Worm (Caenorhabditis elegans) whole organism, mixed stage, embryonic: ENCODE data around the gene Y113G7A.12.

Source experiments
- M03D4.4 ChIP-seq: sonication (generic microtip); optimal IDR thresholded peaks from 2 replicates; lab custom pipeline; 2017; ENCODE audit warnings: mild to moderate bottlenecking, missing genetic modification characterization, missing compliant biosample characterization
- bed-3 ChIP-seq: fragments of 200-800 bp; sonication (Bioruptor generic); optimal IDR thresholded peaks from 3 replicates; lab custom pipeline; 2018; ENCODE audit warnings: mild to moderate bottlenecking, missing genetic modification characterization, moderate library complexity, missing compliant biosample characterization
- ceh-39 ChIP-seq: fragments of 150-350 bp; optimal IDR thresholded peaks from 2 replicates; lab custom pipeline; 2014; ENCODE audit warnings: missing biosample characterization, missing genetic modification characterization
- ceh-43 ChIP-seq: fragments of 200-800 bp; sonication (Bioruptor generic); optimal IDR thresholded peaks from 2 replicates; lab custom pipeline; 2018; ENCODE audit warnings: mild to moderate bottlenecking, missing genetic modification characterization, moderate library complexity, missing compliant biosample characterization
- ceh-83 ChIP-seq: fragments of 200-800 bp; sonication (Bioruptor generic); optimal IDR thresholded peaks from 2 replicates; lab custom pipeline; 2018; ENCODE audit warnings: mild to moderate bottlenecking, missing genetic modification characterization, missing compliant biosample characterization
- ces-1 ChIP-seq: fragments of 150-350 bp; optimal IDR thresholded peaks from 2 replicates; lab custom pipeline; 2014; ENCODE audit warnings: missing biosample characterization, missing genetic modification reagents, missing genetic modification characterization
- drap-1 ChIP-seq: fragments of 200-800 bp; sonication (Bioruptor generic); optimal IDR thresholded peaks from 3 replicates; lab custom pipeline; 2018; ENCODE audit warnings: mild to moderate bottlenecking, missing genetic modification characterization, missing compliant biosample characterization
- elt-1 ChIP-seq: sonication (generic microtip); optimal IDR thresholded peaks from 2 replicates; lab custom pipeline; 2017; ENCODE audit warnings: missing genetic modification characterization, mild to moderate bottlenecking, missing compliant biosample characterization, antibody characterized with exemption, moderate library complexity, borderline replicate concordance; ENCODE audit not compliant: insufficient read depth
- elt-3 ChIP-seq: fragments of 150-350 bp; optimal IDR thresholded peaks from 2 replicates; lab custom pipeline; 2014; ENCODE audit warnings: missing biosample characterization, missing genetic modification characterization
- flh-1 ChIP-seq: fragments of 200-800 bp; sonication (Bioruptor generic); optimal IDR thresholded peaks from 2 replicates; lab custom pipeline; 2018; ENCODE audit warnings: mild to moderate bottlenecking, missing genetic modification characterization, moderate library complexity, missing compliant biosample characterization
- ham-2 ChIP-seq: fragments of 200-800 bp; sonication (Bioruptor generic); optimal IDR thresholded peaks from 2 replicates; lab custom pipeline; 2018; ENCODE audit warnings: mild to moderate bottlenecking, missing genetic modification characterization, missing compliant biosample characterization
- hlh-1 ChIP-seq: fragments of 150-350 bp; optimal IDR thresholded peaks from 2 replicates; lab custom pipeline; 2014; ENCODE audit warnings: missing biosample characterization, missing genetic modification reagents, missing genetic modification characterization
- lin-32 ChIP-seq: fragments of 200-800 bp; sonication (Bioruptor generic); optimal IDR thresholded peaks from 2 replicates; lab custom pipeline; 2018; ENCODE audit warnings: mild to moderate bottlenecking, missing genetic modification characterization, missing compliant biosample characterization
- lsy-2 ChIP-seq: fragments of 150-350 bp; optimal IDR thresholded peaks from 2 replicates; lab custom pipeline; 2014; ENCODE audit warnings: missing biosample characterization, missing genetic modification characterization
- mab-5 ChIP-seq: fragments of 150-350 bp; optimal IDR thresholded peaks from 2 replicates; lab custom pipeline; 2014; ENCODE audit warnings: missing biosample characterization, missing genetic modification characterization
- mep-1 ChIP-seq: fragments of 150-350 bp; optimal IDR thresholded peaks from 2 replicates; lab custom pipeline; 2017; ENCODE audit warnings: missing biosample characterization, missing genetic modification reagents, missing genetic modification characterization, inconsistent platforms
- mls-2 ChIP-seq: sonication (generic microtip); optimal IDR thresholded peaks from 2 replicates; lab custom pipeline; 2016; ENCODE audit warnings: mild to moderate bottlenecking, missing genetic modification characterization, moderate library complexity, missing compliant biosample characterization
- nhr-12 ChIP-seq: fragments of 150-350 bp; optimal IDR thresholded peaks from 2 replicates; lab custom pipeline; 2014; ENCODE audit warnings: missing biosample characterization, missing genetic modification characterization
- nhr-2 ChIP-seq: fragments of 150-350 bp; optimal IDR thresholded peaks from 2 replicates; lab custom pipeline; 2014; ENCODE audit warnings: missing biosample characterization, missing genetic modification characterization
- nhr-28 ChIP-seq: fragments of 150-350 bp; optimal IDR thresholded peaks from 2 replicates; lab custom pipeline; 2014; ENCODE audit warnings: missing biosample characterization, missing genetic modification characterization
- nhr-76 ChIP-seq: sonication (generic microtip); optimal IDR thresholded peaks from 2 replicates; lab custom pipeline; 2017; ENCODE audit warnings: missing biosample characterization, missing genetic modification characterization
- pha-4 ChIP-seq: fragments of 150-350 bp; optimal IDR thresholded peaks from 2 replicates; lab custom pipeline; 2018; ENCODE audit warnings: missing biosample characterization, missing genetic modification reagents, missing genetic modification characterization
- sem-2 ChIP-seq: fragments of 200-800 bp; sonication (Bioruptor generic); optimal IDR thresholded peaks from 2 replicates; lab custom pipeline; 2018; ENCODE audit warnings: mild to moderate bottlenecking, missing genetic modification characterization, missing compliant biosample characterization
- snpc-4 ChIP-seq: fragments of 150-350 bp; optimal IDR thresholded peaks from 2 replicates; lab custom pipeline; 2014; ENCODE audit warnings: missing biosample characterization, missing genetic modification characterization
- sptf-1 ChIP-seq: sonication (generic microtip); optimal IDR thresholded peaks from 2 replicates; lab custom pipeline; 2017; ENCODE audit warnings: mild to moderate bottlenecking, missing genetic modification characterization, moderate library complexity, missing compliant biosample characterization
- unc-120 ChIP-seq: sonication (generic microtip); optimal IDR thresholded peaks from 2 replicates; lab custom pipeline; 2017; ENCODE audit warnings: missing genetic modification characterization, missing compliant biosample characterization; ENCODE audit not compliant: poor library complexity, severe bottlenecking
- unc-39 ChIP-seq: fragments of 150-350 bp; optimal IDR thresholded peaks from 2 replicates; lab custom pipeline; 2014; ENCODE audit warnings: missing biosample characterization, missing genetic modification characterization
- unc-62 ChIP-seq: fragments of 150-350 bp; optimal IDR thresholded peaks from 2 replicates; lab custom pipeline; 2014; ENCODE audit warnings: missing biosample characterization, missing genetic modification reagents, missing genetic modification characterization
- zip-8 ChIP-seq: fragments of 150-350 bp; optimal IDR thresholded peaks from 2 replicates; lab custom pipeline; 2014; ENCODE audit warnings: missing biosample characterization, missing genetic modification characterization

Y113G7A.12 gene

DNA sequence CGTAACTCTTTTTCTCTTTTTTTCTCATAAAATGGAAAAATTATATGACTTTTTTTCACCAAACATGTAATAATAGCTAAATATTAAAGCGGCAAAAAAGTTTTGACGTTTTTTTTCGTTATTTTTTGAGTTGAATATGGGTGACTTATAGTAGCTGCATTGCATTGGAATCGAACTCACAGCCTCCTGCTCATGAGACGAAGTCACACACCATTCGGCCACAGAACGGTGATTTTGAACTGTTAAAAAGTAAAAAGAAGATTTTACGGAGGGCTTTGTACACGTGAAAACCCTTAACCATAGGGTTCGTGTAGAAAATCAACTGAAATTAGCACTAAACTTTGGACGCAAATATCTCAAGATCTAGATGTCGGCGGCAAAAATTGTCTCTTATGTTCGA is 9.5 kb downstream of the Y113G7A.12 start:
- TF ChIP-seq nhr-28 (tag; lab: Kevin White, UChicago) (no peak), M03D4.4 (tag; lab: Kevin White, UChicago) (no peak), ceh-39 (tag; lab: Kevin White, UChicago) (no peak), lin-32 (GFP tag; lab: Kevin White, UChicago) (no peak), sptf-1 (tag; lab: Kevin White, UChicago) (no peak), pha-4 (tag; lab: Kevin White, UChicago) (no peak), nhr-12 (no peak), snpc-4 (tag; lab: Kevin White, UChicago) (no peak), ces-1 (no peak), ceh-83 (GFP tag; lab: Kevin White, UChicago) (no peak), mep-1 (no peak), ham-2 (GFP tag; lab: Kevin White, UChicago) (no peak), nhr-2 (no peak), lsy-2 (tag; lab: Kevin White, UChicago) (no peak), unc-120 (no peak)
- TF ChIP-seq, all 35 proteins: peak for 0

DNA sequence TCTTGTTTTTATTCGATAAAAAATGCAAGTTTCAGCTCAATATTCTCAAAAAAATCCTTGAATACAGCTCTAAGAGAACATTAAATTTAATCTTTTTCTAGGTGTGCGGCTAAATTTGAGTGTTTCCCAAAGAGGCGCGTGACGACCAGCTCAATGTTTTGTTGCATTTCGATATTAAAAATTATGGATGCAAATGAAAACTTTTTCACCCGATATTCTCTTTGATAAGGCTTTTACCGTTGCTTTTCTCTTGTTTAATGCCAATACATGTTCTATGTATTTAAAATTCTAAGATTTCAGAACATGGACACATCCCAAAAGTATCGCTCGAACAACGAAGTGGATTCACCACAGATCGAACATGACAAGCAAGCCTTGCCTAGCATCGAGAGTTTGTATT is 15.8 kb downstream of the Y113G7A.12 start, which contains the start of gene F19B2.6:
Gene F19B2.6 (plus strand): TSS at position 301 of the 400 bp plus-strand sequence.
- no peak for TF ChIP-seq elt-1 (tag; lab: Kevin White, UChicago)
- TF ChIP-seq lsy-2 (tag; lab: Kevin White, UChicago), result no peak
- no peak for TF ChIP-seq hlh-1 (tag; lab: Kevin White, UChicago)
- TF ChIP-seq ces-1, result no peak
- no peak for TF ChIP-seq sptf-1 (tag; lab: Kevin White, UChicago)
- no peak for TF ChIP-seq M03D4.4 (tag; lab: Kevin White, UChicago)
- TF ChIP-seq unc-120, result no peak
- TF ChIP-seq zip-8 (tag; lab: Kevin White, UChicago), result no peak
- TF ChIP-seq drap-1 (GFP tag; lab: Kevin White, UChicago), result no peak
- no peak for TF ChIP-seq unc-39
- TF ChIP-seq unc-62 (GFP tag; lab: Kevin White, UChicago), result no peak
- no peak for TF ChIP-seq snpc-4 (tag; lab: Kevin White, UChicago)

DNA sequence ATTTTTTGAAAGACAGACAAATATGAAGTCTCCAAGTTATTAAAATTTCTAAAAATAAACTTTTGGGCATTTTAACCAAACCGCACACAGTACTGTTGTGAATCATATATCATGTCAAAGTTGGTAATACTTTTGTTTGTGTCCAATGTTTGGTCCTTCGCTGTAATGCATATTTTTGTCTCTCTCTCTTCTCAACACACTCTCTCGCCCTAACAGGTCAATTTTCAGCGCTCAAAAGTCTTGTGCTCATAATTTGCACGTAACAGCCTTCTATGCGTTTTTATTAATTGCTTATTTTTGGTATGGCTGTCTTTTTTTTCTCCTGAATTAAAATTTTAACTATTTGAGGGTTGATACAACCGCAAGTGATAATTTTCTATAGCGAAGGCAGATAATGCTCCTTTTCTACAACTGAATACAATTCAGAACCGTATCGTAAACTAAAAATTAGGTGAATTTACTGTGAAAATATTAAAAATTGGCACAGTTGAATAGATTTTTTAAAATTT is 19.4 kb downstream of the Y113G7A.12 start:
- no peak for TF ChIP-seq ceh-39 (tag; lab: Kevin White, UChicago)
- TF ChIP-seq elt-3, result no peak
- no peak for TF ChIP-seq ceh-43 (GFP tag; lab: Kevin White, UChicago)
- TF ChIP-seq mep-1, result no peak
- TF ChIP-seq sptf-1 (tag; lab: Kevin White, UChicago), result no peak
- no peak for TF ChIP-seq nhr-76 (tag; lab: Kevin White, UChicago)
- TF ChIP-seq sem-2 (GFP tag; lab: Kevin White, UChicago), result no peak
- TF ChIP-seq bed-3 (GFP tag; lab: Kevin White, UChicago), result no peak
- TF ChIP-seq unc-120, result no peak
- TF ChIP-seq elt-1 (tag; lab: Kevin White, UChicago), result no peak
- no peak for TF ChIP-seq flh-1 (GFP tag; lab: Kevin White, UChicago)

DNA sequence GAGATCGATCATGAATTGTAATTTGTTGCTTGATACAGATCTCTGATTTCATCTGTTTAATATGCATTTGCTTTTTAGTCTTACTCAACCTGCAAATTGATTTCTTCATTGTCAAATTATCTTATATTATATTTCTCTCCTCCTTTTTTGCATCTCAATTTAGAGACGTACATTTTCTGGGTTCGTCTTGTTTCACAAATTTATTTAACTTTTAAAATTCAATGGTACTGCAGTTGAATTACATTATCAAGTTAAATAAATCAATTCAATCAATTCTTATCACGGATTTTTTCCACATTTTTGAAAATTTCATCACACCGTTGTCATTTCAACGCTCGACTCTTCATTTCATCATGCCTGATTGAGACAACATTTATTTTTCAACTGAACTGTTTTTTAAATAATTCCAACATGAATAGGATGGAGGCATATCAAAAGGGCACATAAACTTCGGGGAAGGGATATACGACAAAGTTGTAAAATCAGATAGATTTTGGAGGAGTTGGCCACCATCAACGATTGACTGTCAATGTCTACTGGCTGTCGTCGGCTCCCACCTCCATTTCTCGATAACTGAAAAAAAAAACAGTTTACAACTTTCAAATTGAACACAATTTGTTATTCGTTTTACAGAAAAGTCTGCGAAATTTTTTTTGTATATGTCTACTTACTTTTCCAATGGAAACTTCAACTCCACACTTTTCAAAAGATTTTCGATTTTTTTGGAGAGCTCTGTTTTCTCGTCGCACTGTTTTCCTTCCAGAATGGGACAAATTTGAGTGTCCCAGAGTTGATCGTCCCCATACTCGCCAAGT is 20.1 kb downstream of the Y113G7A.12 start:
- TF ChIP-seq zip-8 (tag; lab: Kevin White, UChicago), result no peak
- TF ChIP-seq unc-120, result no peak
- TF ChIP-seq pha-4 (tag; lab: Kevin White, UChicago), result no peak
- no peak for TF ChIP-seq mls-2 (tag; lab: Kevin White, UChicago)

DNA sequence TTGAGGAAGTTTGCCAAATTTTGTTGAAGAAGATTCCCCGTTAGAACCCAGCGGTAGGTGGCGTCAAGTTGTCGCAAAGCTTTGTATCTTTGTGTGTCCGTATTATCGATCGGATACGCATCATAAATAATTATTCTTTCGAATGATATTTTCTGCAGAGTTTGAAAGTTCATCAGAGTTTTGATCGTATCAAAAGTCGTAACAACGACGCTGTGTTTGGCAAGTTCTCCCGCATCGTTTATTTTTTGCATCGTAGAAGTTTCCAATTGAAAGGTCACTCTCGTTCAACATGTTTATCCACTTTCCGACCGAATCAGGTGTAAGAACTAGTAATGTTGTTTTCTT is 20.7 kb downstream of the Y113G7A.12 start:
- no peak for TF ChIP-seq mab-5 (tag; lab: Kevin White, UChicago)
- TF ChIP-seq mep-1, result no peak
- no peak for TF ChIP-seq bed-3 (GFP tag; lab: Kevin White, UChicago)
- no peak for TF ChIP-seq nhr-76 (tag; lab: Kevin White, UChicago)
- no peak for TF ChIP-seq snpc-4 (tag; lab: Kevin White, UChicago)
- TF ChIP-seq nhr-2, result no peak
- no peak for TF ChIP-seq drap-1 (GFP tag; lab: Kevin White, UChicago)
- TF ChIP-seq ces-1, result no peak
- no peak for TF ChIP-seq zip-8 (tag; lab: Kevin White, UChicago)
